Fruit fly (Drosophila melanogaster): ENCODE results near the gene bond.

The bond gene

DNA sequence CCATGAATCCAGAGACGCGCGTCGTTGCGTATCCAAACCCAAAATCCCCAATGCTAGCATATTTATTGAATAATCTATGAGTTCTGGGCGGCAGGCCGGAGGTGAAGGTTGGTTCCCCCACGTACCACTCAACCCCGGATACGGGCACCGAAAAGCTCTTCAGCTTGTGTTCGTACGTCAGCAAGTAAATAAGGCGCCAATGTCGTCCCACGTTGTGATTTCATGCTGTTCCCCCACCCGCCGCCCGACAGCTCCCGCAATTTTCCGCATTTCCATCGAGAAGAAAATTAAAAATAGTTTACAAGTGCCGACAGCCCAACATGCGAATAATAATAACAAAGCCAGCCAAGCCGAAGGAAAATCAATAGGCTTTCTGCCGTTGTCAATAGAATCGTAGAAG lies 48.3 kb downstream of the bond start:
- TF ChIP-seq Med (GFP tag): peak; percentile 1
- peak; percentile 7 for TF ChIP-seq Ets65A (GFP tag)
- no peak for TF ChIP-seq Hr51 (GFP tag; optimal IDR thresholded peaks at IDR 0.05)
- no peak for TF ChIP-seq Sox102F (GFP tag; optimal IDR thresholded peaks at IDR 0.05)
- 0 out of 2 replicates have a peak, but pooled peaks have one; percentile 39 for TF ChIP-seq crol (GFP tag; IDR thresholded peaks at IDR 0.05)
- 0 out of 3 replicates have a peak, but pooled peaks have one; percentile 43 for TF ChIP-seq hb (GFP tag; IDR thresholded peaks at IDR 0.05; ENCODE audit: partially characterized antibody)
- no peak for TF ChIP-seq trh (GFP tag; optimal IDR thresholded peaks at IDR 0.05)
- no peak for TF ChIP-seq gro (GFP tag; optimal IDR thresholded peaks at IDR 0.05)
- peak; percentile 93 for TF ChIP-seq sr (GFP tag; IDR thresholded peaks at IDR 0.05)
- TF ChIP-seq CG16863 (GFP tag; optimal IDR thresholded peaks at IDR 0.05): no peak
- TF ChIP-seq Hr39 (optimal IDR thresholded peaks at IDR 0.05): no peak
- no peak for TF ChIP-seq CG31441 (GFP tag; IDR thresholded peaks at IDR 0.05)
- peak; percentile 62 for TF ChIP-seq CG10543 (GFP tag; optimal IDR thresholded peaks at IDR 0.05)
- TF ChIP-seq CG9876 (GFP tag; optimal IDR thresholded peaks at IDR 0.05): no peak
- TF ChIP-seq CG34376 (GFP tag; optimal IDR thresholded peaks at IDR 0.05): no peak
- TF ChIP-seq ftz-f1 (GFP tag; optimal IDR thresholded peaks at IDR 0.05): peak; percentile 61
- no peak for TF ChIP-seq kni (GFP tag; optimal IDR thresholded peaks at IDR 0.05)
- TF ChIP-seq chinmo (GFP tag; IDR thresholded peaks at IDR 0.05; ENCODE audit: partially characterized antibody): 0 out of 4 replicates have a peak, but pooled peaks have one; percentile 31

- peak in 1 of 2 experiments; percentile 23 for TF ChIP-seq Dfd (GFP tag; optimal IDR thresholded peaks at IDR 0.05)
- no peak for TF ChIP-seq dmrt11E (tag; optimal IDR thresholded peaks at IDR 0.05)
Observed at dm6 chr3R:22602783-22603182, 52.3 kb downstream of the bond start.

All from whole organism, embryonic.